Worm (Caenorhabditis elegans) whole organism, L4 larva: ENCODE results near the gene F16G10.13.

Source experiments
- D1046.2 ChIP-seq: fragments of 200-800 bp; sonication (Bioruptor generic); IDR thresholded peaks from 2 replicates; pipeline ENCODE4 v1.3.6; 2022; ENCODE audit warnings: missing genetic modification characterization, missing compliant biosample characterization
- F44E2.7 ChIP-seq: fragments of 200-800 bp; sonication (Bioruptor generic); IDR thresholded peaks from 2 replicates; pipeline ENCODE4 v2.1.2; 2022; ENCODE audit warnings: missing genetic modification characterization, missing compliant biosample characterization
- Y5F2A.4 ChIP-seq: fragments of 200-800 bp; sonication (Bioruptor generic); optimal IDR thresholded peaks from 2 replicates; lab custom pipeline; 2018; ENCODE audit warnings: mild to moderate bottlenecking, missing genetic modification characterization, missing compliant biosample characterization
- ceh-32 ChIP-seq: sonication (generic microtip); optimal IDR thresholded peaks from 2 replicates; lab custom pipeline; 2016; ENCODE audit warnings: mild to moderate bottlenecking, missing genetic modification characterization, missing compliant biosample characterization; ENCODE audit not compliant: poor library complexity
- duxl-1 ChIP-seq: sonication (generic microtip); optimal IDR thresholded peaks from 2 replicates; lab custom pipeline; 2016; ENCODE audit warnings: mild to moderate bottlenecking, missing genetic modification characterization, moderate library complexity, missing compliant biosample characterization; ENCODE audit not compliant: poor library complexity
- lin-1 ChIP-seq: fragments of 200-800 bp; sonication (Bioruptor generic); IDR thresholded peaks from 2 replicates; pipeline ENCODE4 v1.3.6; 2022; ENCODE audit warnings: missing genetic modification reagents, missing genetic modification characterization, missing compliant biosample characterization
- lir-3 ChIP-seq: sonication (generic microtip); optimal IDR thresholded peaks from 2 replicates; lab custom pipeline; 2016; ENCODE audit warnings: mild to moderate bottlenecking, missing genetic modification characterization, missing compliant biosample characterization
- lsy-2 ChIP-seq, 2 experiments: fragments of 150-350 bp in 1 of 2; sonication (generic microtip) in 1 of 2; optimal IDR thresholded peaks; 2 replicates each; lab custom pipeline; 2014 to 2017; ENCODE audit warnings: missing biosample characterization in 2 of 2, missing genetic modification characterization in 2 of 2
- madf-5 ChIP-seq, 2 experiments: fragments of 200-800 bp; sonication (Bioruptor generic); IDR thresholded peaks; 2 replicates each; pipeline ENCODE4 v1.3.6; 2022; ENCODE audit warnings: missing compliant biosample characterization in 2 of 2, missing genetic modification characterization in 2 of 2
- madf-9 ChIP-seq: fragments of 200-800 bp; sonication (Bioruptor generic); conservative IDR thresholded peaks from 2 replicates; pipeline ENCODE4 v1.3.6; 2022; ENCODE audit warnings: missing genetic modification reagents, missing genetic modification characterization, missing compliant biosample characterization
- mdl-1 ChIP-seq, 2 experiments: fragments of 150-350 bp in 1 of 2; sonication (generic microtip) in 1 of 2; optimal IDR thresholded peaks; 2 replicates each; lab custom pipeline; 2014 to 2017; ENCODE audit warnings: missing biosample characterization in 2 of 2, missing genetic modification characterization in 2 of 2
- nhr-28 ChIP-seq: fragments of 150-350 bp; optimal IDR thresholded peaks from 2 replicates; lab custom pipeline; 2014; ENCODE audit warnings: missing biosample characterization, missing genetic modification characterization
- skn-1 ChIP-seq: fragments of 150-350 bp; optimal IDR thresholded peaks from 2 replicates; lab custom pipeline; 2014; ENCODE audit warnings: missing biosample characterization, missing genetic modification characterization
- unc-62 ChIP-seq, 3 experiments: fragments of 150-350 bp in 1 of 3; sonication (generic microtip); optimal IDR thresholded peaks in 2 of 3; peaks in 1 of 3; 1 replicate in 1 of 3; 2 replicates in 2 of 3; lab custom pipeline; 2014 to 2017; ENCODE audit warnings: missing biosample characterization in 3 of 3, missing genetic modification characterization in 3 of 3, missing genetic modification reagents in 3 of 3, missing genotype in 1 of 3
- vab-7 ChIP-seq: fragments of 200-800 bp; sonication (Bioruptor generic); IDR thresholded peaks from 2 replicates; pipeline ENCODE4 v1.3.6; 2022; ENCODE audit warnings: missing genetic modification reagents, missing genetic modification characterization, missing compliant biosample characterization

Gene F16G10.13

DNA sequence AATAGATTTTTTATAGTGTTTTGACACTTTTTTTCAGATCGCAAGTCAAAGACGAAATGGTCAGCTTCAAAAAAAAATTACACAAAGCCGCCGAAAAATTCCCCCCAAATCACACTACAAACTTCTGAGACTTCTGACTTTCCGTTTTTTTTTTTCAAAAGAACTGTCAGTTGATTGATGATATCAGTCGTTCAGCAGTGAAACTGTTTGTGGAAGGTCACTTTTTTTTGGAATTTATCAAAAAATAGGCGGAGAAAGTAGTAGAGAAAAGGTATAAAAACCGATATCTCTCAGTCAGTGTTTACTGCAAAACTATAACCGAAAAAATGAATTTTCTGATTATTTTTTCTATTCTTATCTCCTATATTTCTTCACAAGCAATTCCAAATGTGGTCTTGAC lies 42.8 kb downstream of the F16G10.13 start, which contains the start of gene F43C11.3:
TSS of gene F43C11.3 (plus strand) at position 301 of the 400 bp plus-strand sequence.
- no peak for TF ChIP-seq Y5F2A.4 (GFP tag; lab: Kevin White, UChicago)
- no peak for TF ChIP-seq duxl-1 (tag; lab: Kevin White, UChicago)
- TF ChIP-seq nhr-28 (tag; lab: Kevin White, UChicago) = peak; percentile 43

DNA sequence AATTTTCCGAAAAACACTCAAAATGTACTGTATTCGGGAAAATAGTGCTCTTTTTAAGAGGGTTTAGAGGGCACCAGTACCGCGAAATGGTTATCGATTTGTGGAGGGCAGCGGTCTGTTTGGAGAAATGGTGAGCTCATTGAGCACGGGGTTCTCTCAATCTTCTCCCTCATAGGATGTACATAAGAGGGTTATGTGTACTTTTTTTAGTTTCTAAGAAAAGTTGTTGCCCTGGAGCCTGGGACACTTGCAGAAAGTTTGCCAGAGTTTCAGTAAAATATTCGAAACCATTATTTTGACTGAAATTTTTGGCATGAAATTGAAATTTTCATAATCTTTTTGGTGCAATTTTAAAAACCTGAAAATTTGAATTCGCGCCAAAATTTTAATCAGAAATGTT lies 43.2 kb downstream of the F16G10.13 start, which contains the start of gene F43C11.10:
TSS of gene F43C11.10 (minus strand) at position 101 of the 400 bp plus-strand sequence.
- TF ChIP-seq F44E2.7 (GFP tag; lab: Robert Waterston, UW) (no peak), skn-1 (tag; lab: Kevin White, UChicago) (no peak), D1046.2 (no peak), unc-62 (GFP tag; optimal IDR thresholded peaks at IDR 0.05 in 1 of 2; lab: Kevin White, UChicago) (no peak), unc-62 (tag; optimal IDR thresholded peaks at IDR 0.05; lab: Kevin White, UChicago) (no peak), lir-3 (tag; lab: Kevin White, UChicago) (no peak), mdl-1 (tag; optimal IDR thresholded peaks at IDR 0.05; lab: Kevin White, UChicago) (no peak), lsy-2 (tag; optimal IDR thresholded peaks at IDR 0.05; lab: Kevin White, UChicago) (no peak), lin-1 (GFP tag; lab: Robert Waterston, UW) (no peak), madf-9 (GFP tag; lab: Robert Waterston, UW) (no peak)
- TF ChIP-seq, all 104 proteins: peak for 0

DNA sequence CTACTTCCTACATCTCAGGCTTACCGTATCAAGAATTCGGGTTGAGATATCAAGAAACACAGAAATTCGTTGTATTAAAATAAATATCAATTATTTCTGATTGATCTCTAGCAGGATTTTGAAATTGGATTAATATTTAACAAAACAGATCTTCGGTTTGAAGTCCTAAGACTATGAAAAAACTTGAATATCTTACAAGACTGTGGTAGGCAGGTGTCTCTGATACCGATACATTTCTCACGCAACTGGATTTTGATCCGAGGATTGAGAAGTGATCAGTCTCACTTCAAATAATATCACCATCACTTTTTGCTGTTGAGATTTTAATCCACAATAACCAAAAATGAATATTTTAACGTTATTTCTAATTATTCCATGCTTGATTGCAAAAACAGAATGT lies 49.1 kb downstream of the F16G10.13 start, which contains the start of gene F43C11.4:
TSS of gene F43C11.4 (plus strand) at position 301 of the 400 bp plus-strand sequence.
- no peak for TF ChIP-seq madf-5 (GFP tag; IDR thresholded peaks at IDR 0.05; lab: Robert Waterston, UW)
- TF ChIP-seq vab-7 (GFP tag; lab: Robert Waterston, UW) = no peak
- TF ChIP-seq ceh-32 = no peak
- TF ChIP-seq F44E2.7 (GFP tag; lab: Robert Waterston, UW) = no peak
